Fruit fly (Drosophila melanogaster): ENCODE data around the gene UbcE2H.

Gene UbcE2H

DNA sequence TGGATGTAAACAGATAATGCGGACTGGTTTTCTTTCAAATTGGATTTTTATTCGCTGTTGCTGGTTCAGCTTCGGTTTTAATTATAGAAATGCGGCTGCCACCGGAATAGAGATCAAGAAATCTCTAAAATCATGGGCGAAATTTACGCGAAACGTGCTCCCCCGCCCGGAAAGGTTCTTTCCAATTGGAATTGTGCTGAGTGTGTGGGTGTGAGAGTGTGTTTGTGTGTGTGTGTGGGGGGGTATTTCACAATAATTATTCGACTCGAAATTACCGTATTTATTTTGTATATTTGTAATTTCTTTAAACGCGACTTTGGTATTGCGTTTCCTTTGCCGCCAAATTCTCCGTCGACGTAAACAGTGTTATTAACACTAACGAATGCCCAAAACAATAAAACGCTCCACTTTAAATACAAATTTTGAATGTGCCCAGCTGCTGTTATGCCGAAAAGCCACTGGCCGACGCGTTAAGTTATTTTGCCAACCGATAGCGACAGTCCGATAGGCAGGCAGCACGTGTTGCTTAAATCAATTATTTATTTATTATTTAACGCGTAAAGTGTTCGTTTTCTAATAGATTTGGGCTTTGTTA, 21.9 kb upstream of the UbcE2H start, which contains the start of gene Gclc:
Gene Gclc, minus strand, starts transcription at position 431 of the 595 bp plus-strand sequence.
- no peak for TF ChIP-seq CG8478 (optimal IDR thresholded peaks at IDR 0.05)
- no peak for TF ChIP-seq CTCF (optimal IDR thresholded peaks at IDR 0.05)

DNA sequence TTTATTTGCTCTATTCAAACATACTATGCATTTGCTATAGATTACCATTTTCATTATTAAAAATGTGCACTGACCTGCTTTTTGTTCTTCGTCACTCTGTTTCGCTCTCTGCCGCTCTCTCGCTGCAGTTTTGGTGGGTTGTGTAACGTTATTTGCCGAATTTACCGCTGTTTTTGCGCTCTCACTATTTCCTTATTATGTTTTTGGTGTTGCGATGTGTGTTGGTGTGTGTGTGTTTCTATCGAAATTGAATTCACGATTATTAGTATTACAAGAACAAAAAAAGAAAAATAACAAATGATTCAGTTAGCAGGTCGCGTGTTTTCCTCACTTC, 21.4 kb upstream of the UbcE2H start:
- no peak for TF ChIP-seq CTCF (optimal IDR thresholded peaks at IDR 0.05)
- TF ChIP-seq CG8478 (optimal IDR thresholded peaks at IDR 0.05), result no peak

DNA sequence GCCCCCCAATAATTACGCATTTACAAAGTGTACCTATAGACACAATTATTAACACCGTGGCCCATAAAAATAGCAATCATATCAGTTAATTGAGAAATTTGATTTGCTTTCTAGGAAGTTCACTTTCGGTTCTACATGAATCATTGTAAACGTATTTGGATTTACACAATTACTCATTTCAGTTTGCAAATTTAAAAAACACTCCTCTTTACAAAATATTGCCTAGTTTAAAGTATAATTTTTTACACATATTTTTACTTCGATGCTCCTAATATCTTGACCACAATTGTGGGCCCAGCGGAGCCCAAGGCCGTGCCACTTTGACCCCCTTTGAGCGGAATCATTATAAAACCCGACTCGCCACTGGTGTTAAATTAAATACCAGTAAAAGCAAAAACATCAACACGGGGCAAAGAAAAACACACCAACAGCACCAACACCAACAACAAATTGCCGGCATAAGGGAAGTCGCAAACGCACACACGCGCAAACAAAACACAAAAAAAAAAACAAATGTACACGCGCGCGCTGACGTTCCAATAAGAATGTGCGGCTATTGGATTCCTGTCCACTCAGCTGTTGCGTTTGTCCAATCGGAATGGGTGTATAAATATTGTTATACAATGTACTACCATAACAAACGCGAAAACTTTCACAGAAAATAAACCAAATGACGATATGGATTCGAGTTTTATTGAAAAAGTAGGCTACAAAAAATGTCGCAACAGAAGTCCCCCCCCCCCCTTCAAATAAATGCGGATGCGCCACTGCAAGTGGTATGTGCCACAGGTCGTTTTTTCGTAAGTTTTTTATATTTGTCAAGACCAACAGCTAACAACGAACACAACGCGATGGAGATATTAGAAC, 20.8 kb upstream of the UbcE2H start:
- TF ChIP-seq CG8478 (optimal IDR thresholded peaks at IDR 0.05), result no peak
- no peak for TF ChIP-seq CTCF (optimal IDR thresholded peaks at IDR 0.05)

DNA sequence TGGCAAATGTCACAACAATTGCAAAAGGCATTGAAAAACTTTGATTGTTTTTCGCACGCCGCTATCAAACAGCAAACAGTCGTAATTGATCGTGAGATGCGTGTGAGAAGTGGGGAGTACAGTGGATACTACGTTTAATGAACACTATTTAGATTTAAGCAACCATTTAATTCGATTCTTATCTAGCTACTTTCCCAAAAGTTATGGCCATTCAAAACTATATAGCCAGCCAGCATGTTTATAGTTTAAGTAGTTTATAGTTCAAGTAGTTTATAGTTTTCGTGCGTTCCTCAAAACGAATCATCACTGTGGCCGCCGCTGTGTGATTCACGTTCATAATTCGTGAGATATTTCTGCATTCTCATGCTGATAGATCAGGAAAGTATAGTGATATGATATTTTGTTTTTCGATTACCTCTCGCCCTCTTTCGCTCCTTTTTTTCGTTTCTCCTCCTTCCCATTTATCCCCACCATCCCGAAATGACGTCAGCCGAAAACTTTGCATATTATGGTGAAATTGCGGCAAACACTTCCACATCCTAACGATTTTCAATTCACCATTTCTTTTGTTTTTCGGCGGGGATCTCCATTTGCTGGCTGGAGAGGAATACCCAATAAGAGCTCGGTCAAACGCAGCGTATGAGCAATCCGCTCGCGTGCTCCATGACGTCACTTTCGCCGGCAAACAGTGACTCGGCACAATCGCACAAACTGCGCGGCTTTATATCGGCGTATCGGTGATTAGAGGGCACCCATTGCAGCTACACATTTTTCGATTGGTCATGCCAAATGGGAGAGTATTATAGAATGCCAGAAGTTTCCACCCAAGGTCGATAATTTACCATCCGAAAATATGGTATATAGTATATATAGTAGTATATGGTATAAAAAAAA, 19.8 kb upstream of the UbcE2H start:
- TF ChIP-seq CTCF (optimal IDR thresholded peaks at IDR 0.05), result no peak
- TF ChIP-seq CG8478 (optimal IDR thresholded peaks at IDR 0.05), result no peak

DNA sequence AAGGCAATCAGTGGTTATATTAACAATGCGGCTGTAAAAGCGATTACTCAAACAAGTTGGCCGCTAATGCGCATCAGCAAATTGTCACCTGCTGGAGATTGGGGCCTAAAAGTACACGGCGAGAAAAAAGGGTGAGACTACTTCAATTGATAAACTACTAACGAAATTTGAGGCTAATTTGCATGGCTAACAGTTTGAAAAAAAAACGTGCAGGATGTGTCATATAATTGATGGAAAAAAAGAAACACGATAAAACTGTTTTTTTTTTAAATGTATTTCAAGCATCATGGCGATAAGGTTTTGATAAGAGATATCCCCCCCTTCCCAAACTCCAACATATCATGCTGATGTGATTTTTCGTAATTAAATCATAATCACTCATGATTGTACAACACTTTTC, 18.9 kb upstream of the UbcE2H start:
- TF ChIP-seq CTCF (optimal IDR thresholded peaks at IDR 0.05) (no peak), CG8478 (optimal IDR thresholded peaks at IDR 0.05) (no peak)

DNA sequence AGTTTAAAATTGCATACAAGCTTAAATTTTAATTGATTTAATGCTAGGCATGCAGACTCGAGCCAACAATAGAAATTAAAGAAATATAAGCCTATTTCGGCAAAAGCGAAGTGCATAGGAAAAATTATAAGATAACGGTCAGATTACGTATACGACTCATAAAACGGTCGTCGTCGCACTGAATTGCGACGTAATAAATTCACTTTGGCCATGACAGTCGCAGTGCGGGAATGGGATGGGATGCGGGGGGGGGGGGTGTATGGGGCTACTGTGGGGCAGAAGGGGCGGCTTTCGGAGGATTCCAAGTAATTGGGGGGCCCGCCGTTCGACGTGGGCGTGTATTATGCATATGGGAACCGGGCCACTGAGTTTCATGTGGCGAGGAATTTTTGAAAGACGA, 17.1 kb upstream of the UbcE2H start:
- TF ChIP-seq CTCF (optimal IDR thresholded peaks at IDR 0.05), result no peak
- TF ChIP-seq CG8478 (optimal IDR thresholded peaks at IDR 0.05), result no peak

DNA sequence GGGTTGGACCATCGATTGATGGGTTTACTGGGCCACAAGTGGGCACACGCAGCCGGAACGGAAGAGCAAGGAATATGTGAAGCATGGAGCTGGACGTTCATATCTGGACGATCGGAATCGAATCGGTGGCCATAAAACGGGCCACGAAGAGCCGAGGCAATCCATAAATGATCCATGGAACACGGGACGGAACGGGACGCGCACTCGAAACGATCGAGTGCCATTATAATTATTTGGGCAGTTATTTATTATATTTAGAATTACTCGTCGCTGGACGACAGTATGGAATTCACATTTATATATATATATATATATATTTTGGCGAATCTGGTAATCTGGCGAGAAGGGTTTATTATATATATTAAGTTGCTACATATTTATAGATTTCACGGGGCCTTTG, 14.1 kb upstream of the UbcE2H start:
- no peak for TF ChIP-seq CG8478 (optimal IDR thresholded peaks at IDR 0.05)
- TF ChIP-seq CTCF (optimal IDR thresholded peaks at IDR 0.05), result no peak

DNA sequence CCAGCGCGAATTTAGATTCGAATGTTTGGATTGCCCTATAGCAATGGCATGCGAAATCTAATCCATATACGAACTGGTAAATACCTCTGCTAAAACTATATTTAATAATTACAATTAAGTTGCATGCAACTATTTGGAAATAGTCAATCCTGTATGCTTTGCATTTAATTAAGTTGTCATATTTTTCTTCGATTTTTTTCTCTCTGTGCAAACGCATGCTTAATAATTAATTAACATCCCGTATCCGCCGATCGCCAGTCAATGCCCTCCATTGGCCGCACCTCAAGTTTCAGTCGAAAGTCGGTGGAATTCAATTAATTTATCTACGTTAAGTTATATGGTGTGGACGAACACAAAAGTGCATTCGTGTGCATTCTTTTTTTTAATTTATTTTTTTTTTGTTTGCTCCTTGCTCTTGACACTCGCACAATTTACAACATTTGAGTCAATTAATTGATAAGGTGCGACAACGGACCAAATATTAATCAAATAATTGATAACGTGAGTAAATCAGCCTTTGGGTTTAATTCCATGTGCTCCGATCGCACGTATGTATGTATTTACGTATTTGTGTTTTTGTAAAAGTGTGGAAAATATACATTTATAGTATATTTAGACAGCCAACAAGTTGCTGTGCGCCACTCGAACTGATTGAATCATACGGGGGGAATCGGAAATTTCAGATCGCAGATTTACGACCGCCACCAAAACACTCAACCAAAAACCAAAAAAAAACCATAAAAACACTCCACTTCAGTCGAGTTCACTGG, 12.6 kb upstream of the UbcE2H start:
- TF ChIP-seq CTCF (optimal IDR thresholded peaks at IDR 0.05) (no peak), CG8478 (optimal IDR thresholded peaks at IDR 0.05) (no peak)

DNA sequence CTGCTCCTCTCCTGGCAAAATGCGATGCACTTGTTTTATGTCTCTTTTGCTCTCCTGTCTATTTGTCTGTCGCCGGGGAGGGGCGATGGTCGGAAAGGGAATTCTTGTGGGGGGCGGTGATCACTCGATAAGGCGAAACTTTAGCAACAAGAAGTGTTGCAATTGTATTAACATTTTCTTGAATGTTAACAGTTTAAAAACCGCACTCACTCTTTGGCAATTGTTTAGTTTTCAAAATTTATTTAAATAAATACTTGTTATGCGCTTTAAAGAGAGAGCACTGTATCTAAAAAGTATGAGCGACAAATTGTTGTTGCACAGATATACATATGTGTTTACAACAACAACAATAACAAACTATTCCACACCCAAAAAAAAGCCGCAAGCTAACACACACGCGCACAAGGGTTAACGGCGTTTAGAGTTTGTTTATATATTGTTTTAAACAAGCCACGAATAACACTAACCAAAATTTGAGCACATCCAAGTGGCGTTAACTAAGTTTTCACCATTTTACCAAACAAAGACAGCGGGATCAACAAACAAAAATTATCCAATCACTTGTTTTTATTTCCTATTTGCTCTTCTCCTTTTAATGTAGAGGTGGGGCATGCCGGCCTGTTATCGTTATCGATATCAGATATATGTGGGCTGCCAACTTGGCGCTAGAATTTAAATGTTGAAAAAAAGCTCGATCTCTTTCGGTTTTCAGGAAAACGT, 7.8 kb upstream of the UbcE2H start, which contains the start of gene CG2258:
Gene CG2258, minus strand, starts transcription at position 617 of the 720 bp plus-strand sequence.
- no peak for TF ChIP-seq CG8478 (optimal IDR thresholded peaks at IDR 0.05)
- no peak for TF ChIP-seq CTCF (optimal IDR thresholded peaks at IDR 0.05)

DNA sequence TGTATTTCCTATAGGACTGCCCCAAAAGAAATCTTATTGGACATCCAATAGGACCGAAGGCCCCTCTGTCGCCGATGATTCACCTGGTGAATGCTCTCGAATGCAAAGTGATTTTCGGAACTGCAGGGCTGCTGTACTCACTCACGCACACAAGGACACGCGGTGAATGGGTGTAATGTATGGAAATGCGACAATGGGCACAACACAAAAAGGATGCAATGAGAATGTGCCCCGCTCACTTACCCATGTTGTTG, 6.9 kb upstream of the UbcE2H start:
- TF ChIP-seq CG8478 (optimal IDR thresholded peaks at IDR 0.05) (no peak), CTCF (optimal IDR thresholded peaks at IDR 0.05) (no peak)

DNA sequence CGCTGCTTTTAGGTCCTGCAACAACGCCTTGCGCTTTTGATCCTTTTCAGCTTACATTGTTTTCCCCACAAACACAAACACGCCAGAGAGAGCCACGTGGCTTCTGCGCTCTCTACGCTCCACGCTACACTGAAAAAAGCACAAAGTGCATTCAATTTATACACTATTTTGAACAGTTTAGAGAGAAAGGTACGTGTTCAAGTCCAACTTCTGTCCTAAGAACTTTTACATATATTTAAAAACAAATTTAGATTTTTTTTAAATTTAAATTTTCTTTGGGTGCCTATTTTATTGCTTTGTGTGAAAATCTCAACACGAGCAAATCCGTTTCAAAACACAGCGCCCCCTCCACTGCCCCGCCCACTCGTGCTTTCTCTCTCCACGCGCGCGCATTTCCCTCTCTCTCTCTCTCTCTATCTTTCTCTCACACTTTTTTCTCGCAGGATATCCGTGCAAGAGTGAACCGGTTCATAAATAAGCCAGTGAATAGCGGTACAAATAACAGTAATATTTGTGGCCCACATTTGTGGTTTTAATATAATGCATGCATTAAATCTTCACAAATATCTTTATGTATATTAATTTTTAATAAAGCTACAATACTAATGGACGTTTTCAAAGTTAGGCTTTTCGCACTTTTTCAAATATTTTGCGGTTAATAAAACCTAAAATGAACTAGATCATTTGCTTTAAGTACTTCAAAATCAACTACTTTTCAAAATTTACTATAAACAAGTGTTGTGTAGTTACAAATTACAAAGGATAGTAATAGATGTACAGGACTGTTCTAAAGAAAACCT, 6.4 kb upstream of the UbcE2H start:
- TF ChIP-seq CG8478 (optimal IDR thresholded peaks at IDR 0.05), result no peak
- TF ChIP-seq CTCF (optimal IDR thresholded peaks at IDR 0.05), result no peak

DNA sequence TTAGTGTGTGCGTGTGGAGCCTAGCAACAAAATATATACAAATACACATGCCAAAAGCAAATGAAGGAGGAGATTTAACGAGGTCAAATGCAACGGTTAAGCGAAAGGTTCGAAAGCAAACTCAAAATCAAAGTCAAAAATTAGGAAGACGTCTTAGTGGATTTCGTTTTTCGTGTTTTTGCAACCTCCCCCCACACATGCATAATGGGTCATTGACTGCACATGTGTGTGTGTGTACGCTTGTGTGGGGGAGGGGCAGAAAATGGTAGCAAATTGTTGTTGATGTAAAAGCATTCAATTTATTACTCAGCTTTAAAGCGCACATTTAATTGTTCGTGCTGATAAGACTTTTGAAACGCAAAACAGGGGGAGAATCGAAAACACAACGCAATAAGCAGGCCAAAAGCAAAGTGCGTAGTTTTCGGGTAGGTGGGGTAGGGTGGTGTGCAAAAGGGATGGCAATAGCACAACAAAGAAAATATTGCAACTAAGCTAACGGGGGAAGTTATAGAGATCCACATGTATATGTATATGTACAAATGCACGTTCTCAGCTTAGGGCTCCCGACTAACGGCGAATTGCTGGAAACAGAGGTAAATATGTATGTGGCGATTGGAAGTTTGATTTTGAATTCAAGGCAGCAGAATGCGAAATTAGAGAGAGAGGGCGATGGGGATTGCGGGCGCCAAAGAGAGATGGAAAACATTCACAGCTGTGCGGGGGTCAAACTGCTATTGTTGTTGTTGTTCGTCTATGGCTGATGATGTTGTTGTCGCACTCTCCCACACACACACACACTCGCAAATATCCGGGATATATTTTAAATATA, 757 bp downstream of the UbcE2H start:
- no peak for TF ChIP-seq CG8478 (optimal IDR thresholded peaks at IDR 0.05)
- TF ChIP-seq CTCF (optimal IDR thresholded peaks at IDR 0.05), result no peak

All from S2 (cell line).